Worm (Caenorhabditis elegans): Measurements from ENCODE around the gene his-37.

DNA sequence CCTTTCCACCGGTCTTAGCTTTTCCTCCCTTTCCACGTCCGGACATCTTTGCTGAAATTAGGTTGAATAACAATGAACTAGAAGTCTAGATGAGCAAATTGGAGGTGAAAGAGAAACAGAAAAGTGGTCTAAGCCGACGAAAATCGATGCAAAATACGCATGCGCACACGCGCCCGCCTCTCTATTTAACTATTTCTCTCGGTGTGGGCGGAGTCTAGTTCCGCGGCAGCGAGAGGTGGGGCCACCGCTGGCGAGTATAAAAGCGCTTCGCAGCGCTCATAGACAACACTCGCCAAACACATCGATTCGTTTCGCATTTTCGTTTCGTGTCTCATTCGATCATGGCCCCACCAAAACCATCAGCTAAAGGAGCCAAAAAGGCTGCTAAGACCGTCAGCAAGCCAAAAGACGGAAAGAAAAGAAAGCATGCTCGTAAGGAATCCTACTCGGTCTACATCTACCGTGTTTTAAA, 1.6 kb upstream of the his-37 start, which contains the start of the genes his-35 and his-41:
- TF ChIP-seq ceh-24 (tag; optimal IDR thresholded peaks at IDR 0.05) (no peak), hlh-13 (GFP tag; optimal IDR thresholded peaks at IDR 0.05) (no peak), pag-3 (tag; optimal IDR thresholded peaks at IDR 0.05; ENCODE audit: borderline replicate concordance) (no peak), ama-1 (optimal IDR thresholded peaks at IDR 0.05) (no peak), C08G9.2 (tag; optimal IDR thresholded peaks at IDR 0.05) (no peak), ceh-31 (tag; optimal IDR thresholded peaks at IDR 0.05) (peak; percentile 11), nhr-11 (tag; optimal IDR thresholded peaks at IDR 0.05) (no peak), ceh-34 (tag; optimal IDR thresholded peaks at IDR 0.05) (no peak), mec-3 (tag; optimal IDR thresholded peaks at IDR 0.05; ENCODE audit: borderline replicate concordance) (no peak), ref-2 (tag; optimal IDR thresholded peaks at IDR 0.05) (no peak), elt-2 (tag; optimal IDR thresholded peaks at IDR 0.05) (no peak), hlh-30 (tag; optimal IDR thresholded peaks at IDR 0.05; ENCODE audit: insufficient read depth) (no peak)

Data from whole organism, late embryonic.